Fruit fly (Drosophila melanogaster): Measurements from ENCODE around the gene CG17568.

DNA sequence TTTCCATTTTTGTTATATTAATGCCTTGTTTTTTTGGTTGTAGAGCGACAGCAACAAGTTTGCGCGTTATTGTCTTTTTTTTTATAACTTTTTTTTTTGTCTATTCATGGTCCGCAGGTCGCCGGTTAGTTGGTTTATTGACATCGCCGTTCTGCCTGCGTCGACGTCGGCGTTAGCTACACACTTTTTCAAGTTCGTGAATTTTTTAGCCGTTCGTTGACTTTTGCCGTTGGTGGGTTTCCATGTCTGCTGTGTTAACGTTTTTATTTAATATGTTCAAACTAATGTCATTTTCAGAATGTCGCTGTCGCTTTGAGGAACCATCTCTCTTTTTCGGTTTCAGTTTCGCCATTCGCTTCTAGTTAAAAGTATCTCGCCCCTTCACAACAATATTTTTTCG, 34.9 kb downstream of the CG17568 start:
- peak; percentile 57 for TF ChIP-seq kay (GFP tag; ENCODE audit: borderline replicate concordance)
- no peak for TF ChIP-seq CG5204 (GFP tag; optimal IDR thresholded peaks at IDR 0.05)
- TF ChIP-seq CG14711 (tag; optimal IDR thresholded peaks at IDR 0.05), result no peak
- no peak for TF ChIP-seq CG7101 (tag; optimal IDR thresholded peaks at IDR 0.05)
- TF ChIP-seq bab1 (GFP tag; optimal IDR thresholded peaks at IDR 0.05), result no peak
- TF ChIP-seq CG1620 (GFP tag; optimal IDR thresholded peaks at IDR 0.05), result no peak
- no peak for TF ChIP-seq toe (GFP tag; optimal IDR thresholded peaks at IDR 0.05)
- TF ChIP-seq CG7045 (GFP tag; optimal IDR thresholded peaks at IDR 0.05), result no peak
- no peak for TF ChIP-seq Clk (GFP tag; optimal IDR thresholded peaks at IDR 0.05)
- no peak for TF ChIP-seq CG11617 (GFP tag; optimal IDR thresholded peaks at IDR 0.05)
- TF ChIP-seq CG12768 (GFP tag; optimal IDR thresholded peaks at IDR 0.05), result no peak
- TF ChIP-seq Hr96 (GFP tag; optimal IDR thresholded peaks at IDR 0.05), result no peak
- no peak for TF ChIP-seq cnc (optimal IDR thresholded peaks at IDR 0.05)
- no peak for TF ChIP-seq pad (GFP tag; optimal IDR thresholded peaks at IDR 0.05)

All from whole organism, adult.